Fruit fly (Drosophila melanogaster) whole organism, embryonic: ENCODE results near the gene Trim9.

Experiments
- Abd-B ChIP-seq: fragments of 200-800 bp; sonication (Bioruptor generic); optimal IDR thresholded peaks from 2 replicates; lab custom pipeline; 2018; ENCODE audit warnings: missing biosample characterization, mild to moderate bottlenecking, missing genetic modification characterization, moderate library complexity
- Antp ChIP-seq: fragments of 200-800 bp; sonication (Bioruptor generic); optimal IDR thresholded peaks from 3 replicates; lab custom pipeline; 2016; ENCODE audit warnings: missing biosample characterization, missing genetic modification characterization
- CG10654 ChIP-seq: fragments of 200-800 bp; sonication (Bioruptor generic); optimal IDR thresholded peaks from 2 replicates; lab custom pipeline; 2016; ENCODE audit warnings: missing biosample characterization, missing genetic modification characterization
- CG11456 ChIP-seq: fragments of 200-800 bp; sonication (Bioruptor generic); IDR thresholded peaks from 3 replicates; pipeline ENCODE4 v1.3.6; 2022; ENCODE audit warnings: missing biosample characterization, missing genetic modification characterization
- CG11695 ChIP-seq: fragments of 200-800 bp; sonication (Bioruptor generic); IDR thresholded peaks from 3 replicates; pipeline ENCODE4 v1.3.6; 2022; ENCODE audit warnings: missing biosample characterization, missing genetic modification characterization
- CG12299 ChIP-seq: fragments of 200-800 bp; sonication (Bioruptor generic); optimal IDR thresholded peaks from 2 replicates; lab custom pipeline; 2018; ENCODE audit warnings: missing biosample characterization, mild to moderate bottlenecking, missing genetic modification characterization
- CG14710 ChIP-seq: fragments of 200-800 bp; sonication (Bioruptor generic); optimal IDR thresholded peaks from 3 replicates; lab custom pipeline; 2019; ENCODE audit warnings: missing biosample characterization, mild to moderate bottlenecking, missing genetic modification characterization, moderate library complexity
- CG1603 ChIP-seq: fragments of 200-800 bp; sonication (Bioruptor generic); optimal IDR thresholded peaks from 2 replicates; lab custom pipeline; 2019; ENCODE audit warnings: missing biosample characterization, mild to moderate bottlenecking, missing genetic modification characterization, moderate library complexity
- CG16813 ChIP-seq: fragments of 200-800 bp; sonication (Bioruptor generic); IDR thresholded peaks from 3 replicates; pipeline ENCODE4 v1.3.6; 2022; ENCODE audit warnings: missing biosample characterization, missing genetic modification characterization; ENCODE audit not compliant: partially characterized antibody
- CG17361 ChIP-seq: fragments of 200-800 bp; sonication (Bioruptor generic); IDR thresholded peaks from 3 replicates; pipeline ENCODE4 v1.3.6; 2022; ENCODE audit warnings: missing biosample characterization, missing genetic modification characterization
- CG2129 ChIP-seq: fragments of 200-800 bp; sonication (Bioruptor generic); IDR thresholded peaks from 2 replicates; pipeline ENCODE4 v1.3.6; 2022; ENCODE audit warnings: missing biosample characterization, missing genetic modification characterization; ENCODE audit not compliant: partially characterized antibody
- CG2678 ChIP-seq: fragments of 200-800 bp; sonication (Bioruptor generic); optimal IDR thresholded peaks from 3 replicates; lab custom pipeline; 2019; ENCODE audit warnings: missing biosample characterization, mild to moderate bottlenecking, missing genetic modification characterization, moderate library complexity
- CG2712 ChIP-seq: fragments of 200-800 bp; optimal IDR thresholded peaks from 3 replicates; lab custom pipeline; 2019; ENCODE audit warnings: missing biosample characterization, mild to moderate bottlenecking, missing genetic modification characterization, moderate library complexity
- CG2875 ChIP-seq: fragments of 200-800 bp; sonication (Bioruptor generic); optimal IDR thresholded peaks from 2 replicates; lab custom pipeline; 2017; ENCODE audit warnings: missing biosample characterization, mild to moderate bottlenecking, missing genetic modification characterization, missing genetic modification reagents
- CG3281 ChIP-seq: fragments of 200-800 bp; sonication (Bioruptor generic); optimal IDR thresholded peaks from 3 replicates; lab custom pipeline; 2017; ENCODE audit warnings: missing biosample characterization, mild to moderate bottlenecking, missing genetic modification characterization
- CG3847 ChIP-seq: fragments of 200-800 bp; sonication (Bioruptor generic); IDR thresholded peaks from 2 replicates; pipeline ENCODE4 v1.3.6; 2022; ENCODE audit warnings: missing biosample characterization, missing genetic modification characterization
- CG5953 ChIP-seq: fragments of 200-800 bp; sonication (Bioruptor generic); IDR thresholded peaks from 2 replicates; pipeline ENCODE4 v1.3.6; 2022; ENCODE audit warnings: missing biosample characterization, missing genetic modification characterization
- CG7963 ChIP-seq: fragments of 200-800 bp; sonication (Bioruptor generic); IDR thresholded peaks from 3 replicates; pipeline ENCODE4 v1.3.6; 2022; ENCODE audit warnings: missing biosample characterization, missing genetic modification characterization; ENCODE audit not compliant: partially characterized antibody
- CG9215 ChIP-seq: fragments of 200-800 bp; sonication (Bioruptor generic); IDR thresholded peaks from 2 replicates; pipeline ENCODE4 v1.3.6; 2022; ENCODE audit warnings: missing biosample characterization, missing genetic modification characterization
- Drgx ChIP-seq: fragments of 200-800 bp; sonication (Bioruptor generic); IDR thresholded peaks from 2 replicates; pipeline ENCODE4 v1.3.6; 2022; ENCODE audit warnings: missing biosample characterization, missing genetic modification characterization
- Elba2 ChIP-seq: fragments of 200-800 bp; sonication (Bioruptor generic); optimal IDR thresholded peaks from 3 replicates; lab custom pipeline; 2016; ENCODE audit warnings: missing biosample characterization, missing genetic modification characterization
- Ets97D ChIP-seq: fragments of 200-800 bp; sonication (Bioruptor generic); optimal IDR thresholded peaks from 3 replicates; lab custom pipeline; 2016; ENCODE audit warnings: missing biosample characterization, missing genetic modification characterization
- HHEX ChIP-seq: fragments of 200-800 bp; sonication (Bioruptor generic); optimal IDR thresholded peaks from 3 replicates; lab custom pipeline; 2017; ENCODE audit warnings: missing biosample characterization, mild to moderate bottlenecking, missing genetic modification characterization, missing genetic modification reagents
- HLH4C ChIP-seq: fragments of 200-800 bp; sonication (Bioruptor generic); IDR thresholded peaks from 3 replicates; pipeline ENCODE4 v1.3.6; 2022; ENCODE audit warnings: missing biosample characterization, missing genetic modification characterization; ENCODE audit not compliant: partially characterized antibody
- HLH54F ChIP-seq: fragments of 200-800 bp; sonication (Bioruptor generic); optimal IDR thresholded peaks from 3 replicates; lab custom pipeline; 2016; ENCODE audit warnings: missing biosample characterization, missing genetic modification characterization
- Hr78 ChIP-seq, 2 experiments: fragments of 200-800 bp in 1 of 2; fragments of >200 bp in 1 of 2; sonication (Bioruptor generic) in 1 of 2; optimal IDR thresholded peaks; 2 replicates each; lab custom pipeline; 2017 to 2019; ENCODE audit warnings: missing biosample characterization in 2 of 2, missing genetic modification characterization in 2 of 2, mild to moderate bottlenecking in 1 of 2, moderate library complexity in 1 of 2
- NC2α ChIP-seq: fragments of 200-800 bp; sonication (Bioruptor generic); optimal IDR thresholded peaks from 2 replicates; lab custom pipeline; 2016; ENCODE audit warnings: missing biosample characterization, missing genetic modification characterization
- NC2β ChIP-seq: fragments of 200-800 bp; sonication (Bioruptor generic); optimal IDR thresholded peaks from 2 replicates; lab custom pipeline; 2016; ENCODE audit warnings: missing biosample characterization, missing genetic modification characterization
- Trl ChIP-seq, 3 experiments: fragments of >200 bp in 2 of 3; fragments of 200-800 bp in 1 of 3; sonication (Bioruptor generic) in 1 of 3; optimal IDR thresholded peaks; 2 replicates in 1 of 3; 3 replicates in 2 of 3; lab custom pipeline; 2016 to 2017; ENCODE audit warnings: missing biosample characterization in 1 of 3, missing genetic modification characterization in 1 of 3
- Vsx1 ChIP-seq: fragments of 200-800 bp; sonication (Bioruptor generic); optimal IDR thresholded peaks from 2 replicates; lab custom pipeline; 2017; ENCODE audit warnings: missing biosample characterization, mild to moderate bottlenecking, missing genetic modification characterization, missing genetic modification reagents
- Xrp1 ChIP-seq: fragments of 200-800 bp; sonication (Bioruptor generic); IDR thresholded peaks from 2 replicates; pipeline ENCODE4 v1.3.6; 2022; ENCODE audit warnings: missing biosample characterization, missing genetic modification characterization
- YL-1 ChIP-seq: fragments of 200-800 bp; sonication (Bioruptor generic); optimal IDR thresholded peaks from 3 replicates; lab custom pipeline; 2017; ENCODE audit warnings: missing biosample characterization, mild to moderate bottlenecking, missing genetic modification characterization
- ap ChIP-seq: fragments of 200-800 bp; sonication (Bioruptor generic); IDR thresholded peaks from 2 replicates; pipeline ENCODE4 v1.3.6; 2022; ENCODE audit warnings: missing biosample characterization, missing genetic modification characterization
- bab2 ChIP-seq: fragments of 200-800 bp; sonication (Bioruptor generic); optimal IDR thresholded peaks from 2 replicates; lab custom pipeline; 2016; ENCODE audit warnings: missing biosample characterization, missing genetic modification characterization
- bbx ChIP-seq: fragments of 200-800 bp; sonication (Bioruptor generic); IDR thresholded peaks from 2 replicates; pipeline ENCODE4 v1.3.6; 2022; ENCODE audit warnings: missing biosample characterization, missing genetic modification characterization; ENCODE audit not compliant: partially characterized antibody
- bigmax ChIP-seq: fragments of 200-800 bp; sonication (Bioruptor generic); optimal IDR thresholded peaks from 2 replicates; lab custom pipeline; 2018; ENCODE audit warnings: missing biosample characterization, mild to moderate bottlenecking, missing genetic modification characterization
- ci ChIP-seq: fragments of 200-800 bp; sonication (Bioruptor generic); IDR thresholded peaks from 3 replicates; pipeline ENCODE4 v1.3.6; 2022; ENCODE audit warnings: missing biosample characterization, missing genetic modification characterization
- exex ChIP-seq: fragments of 200-800 bp; sonication (Bioruptor generic); optimal IDR thresholded peaks from 4 replicates; lab custom pipeline; 2018; ENCODE audit warnings: missing biosample characterization, mild to moderate bottlenecking, missing genetic modification characterization, moderate library complexity
- gcm ChIP-seq: fragments of 200-800 bp; sonication (Bioruptor generic); optimal IDR thresholded peaks from 2 replicates; lab custom pipeline; 2019; ENCODE audit warnings: missing biosample characterization, mild to moderate bottlenecking, missing genetic modification characterization, moderate library complexity
- gcm2 ChIP-seq: fragments of 200-800 bp; sonication (Bioruptor generic); optimal IDR thresholded peaks from 2 replicates; lab custom pipeline; 2016; ENCODE audit warnings: missing biosample characterization, missing genetic modification characterization
- gt ChIP-seq: fragments of 200-800 bp; sonication (Bioruptor generic); IDR thresholded peaks from 2 replicates; pipeline ENCODE4 v1.3.6; 2022; ENCODE audit warnings: missing biosample characterization, missing genetic modification characterization
- lab ChIP-seq: fragments of 200-800 bp; sonication (Bioruptor generic); optimal IDR thresholded peaks from 3 replicates; lab custom pipeline; 2017; ENCODE audit warnings: missing biosample characterization, missing genetic modification characterization, mild to moderate bottlenecking, moderate library complexity, missing genetic modification reagents
- phol ChIP-seq: fragments of 200-800 bp; sonication (Bioruptor generic); optimal IDR thresholded peaks from 3 replicates; lab custom pipeline; 2018; ENCODE audit warnings: missing biosample characterization, mild to moderate bottlenecking, missing genetic modification characterization, moderate library complexity
- psq ChIP-seq: fragments of 200-800 bp; sonication (Bioruptor generic); optimal IDR thresholded peaks from 2 replicates; lab custom pipeline; 2017; ENCODE audit warnings: missing biosample characterization, missing genetic modification characterization
- shn ChIP-seq: fragments of 200-800 bp; sonication (Bioruptor generic); optimal IDR thresholded peaks from 3 replicates; lab custom pipeline; 2016; ENCODE audit warnings: missing biosample characterization, missing genetic modification characterization
- sima ChIP-seq: fragments of 200-800 bp; sonication (Bioruptor generic); optimal IDR thresholded peaks from 2 replicates; lab custom pipeline; 2016; ENCODE audit warnings: missing biosample characterization, missing genetic modification characterization
- sug ChIP-seq: fragments of 200-800 bp; optimal IDR thresholded peaks from 2 replicates; lab custom pipeline; 2019; ENCODE audit warnings: missing biosample characterization, mild to moderate bottlenecking, missing genetic modification characterization, moderate library complexity
- tll ChIP-seq, 2 experiments: fragments of 200-800 bp in 1 of 2; fragments of >200 bp in 1 of 2; sonication (Bioruptor generic) in 1 of 2; optimal IDR thresholded peaks; 2 replicates each; lab custom pipeline; 2017 to 2019; ENCODE audit warnings: missing biosample characterization in 2 of 2, missing genetic modification characterization in 2 of 2, mild to moderate bottlenecking in 1 of 2, moderate library complexity in 1 of 2

Gene Trim9

dm6 chr2L:10522174-10522893 lies 22.3 kb upstream of the Trim9 start (continued):
- no peak for TF ChIP-seq Trl (optimal IDR thresholded peaks at IDR 0.05; lab: Kevin White, UChicago)
- no peak for TF ChIP-seq Trl (GFP tag; optimal IDR thresholded peaks at IDR 0.05; lab: Kevin White, UChicago)
- peak; percentile 19 for TF ChIP-seq gcm (GFP tag; lab: Kevin White, UChicago)
- no peak for TF ChIP-seq bigmax (GFP tag; lab: Kevin White, UChicago)
- no peak for TF ChIP-seq psq (GFP tag; lab: Kevin White, UChicago)
- TF ChIP-seq lab (GFP tag; lab: Kevin White, UChicago) = peak; percentile 74
- TF ChIP-seq phol (tag; lab: Kevin White, UChicago) = peak; percentile 75
- peak; percentile 83 for TF ChIP-seq CG2678
- no peak for TF ChIP-seq exex (tag; lab: Kevin White, UChicago)
- peak; percentile 64 for TF ChIP-seq CG2712 (tag; lab: Kevin White, UChicago)
- TF ChIP-seq NC2β (GFP tag; lab: Kevin White, UChicago) = no peak
- no peak for TF ChIP-seq Elba2 (GFP tag; lab: Kevin White, UChicago)
- no peak for TF ChIP-seq gcm2
- TF ChIP-seq CG1603 (tag; lab: Kevin White, UChicago) = no peak
- TF ChIP-seq Antp (GFP tag; lab: Kevin White, UChicago) = no peak
- peak; percentile 17 for TF ChIP-seq CG10654 (GFP tag; lab: Kevin White, UChicago)
- TF ChIP-seq YL-1 (GFP tag; lab: Kevin White, UChicago) = no peak
- TF ChIP-seq CG17361 (GFP tag; lab: Robert Waterston, UW) = peak; percentile 83
- TF ChIP-seq CG11456 = peak; percentile 69; the same call in 2 of the 3 replicates
- peak; percentile 39; the same call in 1 of the 3 replicates for TF ChIP-seq HLH4C (GFP tag; lab: Robert Waterston, UW)
- no peak for TF ChIP-seq Ets97D (GFP tag; lab: Kevin White, UChicago)
- TF ChIP-seq CG2129 (GFP tag; lab: Robert Waterston, UW) = no peak
- peak; percentile 13 for TF ChIP-seq CG14710 (tag; lab: Kevin White, UChicago)
- no peak for TF ChIP-seq HLH54F (GFP tag; lab: Kevin White, UChicago)
- TF ChIP-seq Vsx1 (GFP tag; lab: Kevin White, UChicago) = peak; percentile 4
- no peak for TF ChIP-seq gt (GFP tag; lab: Robert Waterston, UW)
- TF ChIP-seq shn (GFP tag; lab: Kevin White, UChicago) = no peak
- peak; percentile 15 for TF ChIP-seq sug
- no peak for TF ChIP-seq bbx
- TF ChIP-seq HHEX (GFP tag; lab: Kevin White, UChicago) = peak; percentile 67
- TF ChIP-seq CG11695 (GFP tag; lab: Robert Waterston, UW) = peak; percentile 45; the same call in 1 of the 3 replicates
- TF ChIP-seq CG9215 (GFP tag; lab: Robert Waterston, UW) = peak; percentile 69
- TF ChIP-seq CG5953 (GFP tag; lab: Robert Waterston, UW) = no peak
- no peak for TF ChIP-seq tll (GFP tag; optimal IDR thresholded peaks at IDR 0.05; lab: Kevin White, UChicago)
- no peak for TF ChIP-seq NC2α (GFP tag; lab: Kevin White, UChicago)
- TF ChIP-seq CG7963 = no peak
- peak; percentile 17 for TF ChIP-seq Abd-B (GFP tag; lab: Kevin White, UChicago)
- TF ChIP-seq CG16813 (GFP tag; lab: Robert Waterston, UW) = no peak
- TF ChIP-seq CG3847 (GFP tag; lab: Robert Waterston, UW) = peak; percentile 75
- peak in 1 of 2 experiments; percentile 23 for TF ChIP-seq Hr78 (GFP tag; optimal IDR thresholded peaks at IDR 0.05; lab: Kevin White, UChicago)
- TF ChIP-seq CG3281 (GFP tag; lab: Kevin White, UChicago) = peak; percentile 67
- TF ChIP-seq sima = no peak
- peak; percentile 62 for TF ChIP-seq Xrp1 (GFP tag; lab: Robert Waterston, UW)
- peak; percentile 9 for TF ChIP-seq CG2875 (GFP tag; lab: Kevin White, UChicago)
- TF ChIP-seq ap (GFP tag; lab: Robert Waterston, UW) = no peak
- TF ChIP-seq bab2 = no peak
- peak; percentile 38; the same call in 1 of the 2 replicates for TF ChIP-seq Drgx (GFP tag; lab: Robert Waterston, UW)
- TF ChIP-seq ci (GFP tag; lab: Robert Waterston, UW) = no peak
- no peak for TF ChIP-seq CG12299 (tag; lab: Kevin White, UChicago)
